Fruit fly (Drosophila melanogaster) whole organism, wandering third instar larva: ENCODE results near the gene CG32625.

ENCODE experiments used
- Dfd ChIP-seq: fragments of >200 bp; optimal IDR thresholded peaks from 2 replicates; lab custom pipeline; 2017; ENCODE audit warnings: missing biosample characterization, missing genetic modification characterization
- OdsH ChIP-seq: fragments of 200-800 bp; sonication (Bioruptor generic); optimal IDR thresholded peaks from 2 replicates; lab custom pipeline; 2016; ENCODE audit warnings: missing biosample characterization, mild to moderate bottlenecking, missing genetic modification characterization
- Rel ChIP-seq, 2 experiments: fragments of 200-800 bp; sonication (Bioruptor generic) in 1 of 2; optimal IDR thresholded peaks; 2 replicates in 1 of 2; 3 replicates in 1 of 2; lab custom pipeline; 2016 to 2019; ENCODE audit warnings: mild to moderate bottlenecking in 2 of 2, missing biosample characterization in 2 of 2, missing genetic modification characterization in 2 of 2, moderate library complexity in 1 of 2
- dmrt93B ChIP-seq: fragments of 200-800 bp; sonication (Bioruptor generic); optimal IDR thresholded peaks from 2 replicates; lab custom pipeline; 2018; ENCODE audit warnings: missing biosample characterization, mild to moderate bottlenecking, missing genetic modification characterization
- ey ChIP-seq: fragments of 200-800 bp; sonication (Bioruptor generic); optimal IDR thresholded peaks from 2 replicates; lab custom pipeline; 2016; ENCODE audit warnings: missing biosample characterization, missing genetic modification characterization
- fru ChIP-seq: fragments of 200-800 bp; sonication (Bioruptor generic); optimal IDR thresholded peaks from 3 replicates; lab custom pipeline; 2016; ENCODE audit warnings: missing biosample characterization, mild to moderate bottlenecking, missing genetic modification characterization

DNA sequence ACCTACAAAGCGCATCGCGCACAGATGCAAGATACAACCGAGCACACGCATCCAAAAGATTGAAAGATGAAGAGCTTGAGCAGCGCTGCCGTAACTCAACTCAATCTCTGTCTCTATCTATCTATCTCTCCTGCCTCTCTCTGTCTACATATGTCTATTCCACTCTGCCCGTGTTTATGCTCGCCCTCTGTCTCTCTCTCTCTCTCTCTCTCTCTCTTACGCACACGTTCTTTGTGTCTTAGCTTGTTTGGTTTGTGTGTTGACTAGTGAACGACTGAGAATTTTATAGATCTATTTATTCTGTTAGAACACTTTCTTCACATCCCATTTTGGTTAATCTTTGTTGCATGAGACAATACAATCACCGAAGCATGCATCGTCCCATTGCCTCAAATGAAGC is 48.9 kb upstream of the CG32625 start:
- TF ChIP-seq dmrt93B (GFP tag; lab: Kevin White, UChicago), result no peak
- TF ChIP-seq fru, result no peak
- TF ChIP-seq OdsH (GFP tag; lab: Kevin White, UChicago), result no peak
- TF ChIP-seq Dfd, result no peak
- no peak for TF ChIP-seq Rel (GFP tag; optimal IDR thresholded peaks at IDR 0.05; lab: Kevin White, UChicago)
- no peak for TF ChIP-seq Rel (tag; optimal IDR thresholded peaks at IDR 0.05; lab: Kevin White, UChicago)
- TF ChIP-seq ey (GFP tag; lab: Kevin White, UChicago), result no peak
